Fruit fly (Drosophila melanogaster): ENCODE measurements around the gene ema.

- no peak for TF ChIP-seq CG6791 (GFP tag; IDR thresholded peaks at IDR 0.05; ENCODE audit: partially characterized antibody)
- TF ChIP-seq cwo (GFP tag; optimal IDR thresholded peaks at IDR 0.05) = peak; percentile 45
Observed at dm6 chr3R:16476472-16476871, 35.0 kb upstream of the ema start.
